Fruit fly (Drosophila melanogaster) whole organism, embryonic: ENCODE measurements around the gene CanB.

Experiments
- CG33557 ChIP-seq: fragments of 200-800 bp; sonication (Bioruptor generic); optimal IDR thresholded peaks from 2 replicates; lab custom pipeline; 2019; ENCODE audit warnings: missing biosample characterization, mild to moderate bottlenecking, missing genetic modification characterization, moderate library complexity
- Dll ChIP-seq: fragments of 200-800 bp; sonication (Bioruptor generic); IDR thresholded peaks from 4 replicates; pipeline ENCODE4 v1.3.6; 2022; ENCODE audit warnings: missing biosample characterization, missing genetic modification characterization; ENCODE audit not compliant: partially characterized antibody
- Dref ChIP-seq: fragments of 200-800 bp; sonication (Bioruptor generic); IDR thresholded peaks from 2 replicates; pipeline ENCODE4 v1.3.6; 2022; ENCODE audit warnings: missing biosample characterization, missing genetic modification characterization
- btn ChIP-seq: fragments of 200-800 bp; sonication (Bioruptor generic); optimal IDR thresholded peaks from 2 replicates; lab custom pipeline; 2016; ENCODE audit warnings: missing biosample characterization, missing genetic modification characterization
- hbn ChIP-seq: fragments of 200-800 bp; sonication (Bioruptor generic); IDR thresholded peaks from 2 replicates; pipeline ENCODE4 v1.3.6; 2022; ENCODE audit warnings: missing biosample characterization, missing genetic modification characterization; ENCODE audit not compliant: partially characterized antibody

dm6 chrX:5300623-5301283 lies 31.5 kb upstream of the CanB start:
- no peak for TF ChIP-seq hbn (GFP tag; lab: Robert Waterston, UW)
- TF ChIP-seq Dll (GFP tag; lab: Robert Waterston, UW) = no peak
- TF ChIP-seq Dref (GFP tag; lab: Robert Waterston, UW) = no peak
- no peak for TF ChIP-seq CG33557 (GFP tag; lab: Kevin White, UChicago)
- TF ChIP-seq btn = no peak
